Worm (Caenorhabditis elegans) whole organism, L2 larva: Measurements from ENCODE around the gene acr-14.

Source experiments
- C34F6.9 ChIP-seq: fragments of 150-350 bp; optimal IDR thresholded peaks from 2 replicates; lab custom pipeline; 2014; ENCODE audit warnings: missing biosample characterization, missing genetic modification characterization
- F13H6.1 ChIP-seq: sonication (generic microtip); optimal IDR thresholded peaks from 2 replicates; lab custom pipeline; 2016; ENCODE audit warnings: missing genetic modification characterization, missing compliant biosample characterization
- R02D3.7 ChIP-seq: fragments of 150-350 bp; optimal IDR thresholded peaks from 2 replicates; lab custom pipeline; 2014; ENCODE audit warnings: missing biosample characterization, missing genetic modification characterization
- Y55F3AM.14 ChIP-seq: fragments of 200-800 bp; sonication (Bioruptor generic); optimal IDR thresholded peaks from 2 replicates; lab custom pipeline; 2018; ENCODE audit warnings: mild to moderate bottlenecking, missing genetic modification characterization, missing compliant biosample characterization
- alr-1 ChIP-seq: fragments of 150-350 bp; optimal IDR thresholded peaks from 2 replicates; lab custom pipeline; 2014; ENCODE audit warnings: missing biosample characterization, missing genetic modification characterization
- ceh-16 ChIP-seq: fragments of 150-350 bp; optimal IDR thresholded peaks from 2 replicates; lab custom pipeline; 2014; ENCODE audit warnings: missing biosample characterization, missing genetic modification characterization
- ceh-82 ChIP-seq: fragments of 150-350 bp; optimal IDR thresholded peaks from 2 replicates; lab custom pipeline; 2014; ENCODE audit warnings: missing biosample characterization, missing genetic modification characterization
- crh-2 ChIP-seq: sonication (generic microtip); optimal IDR thresholded peaks from 2 replicates; lab custom pipeline; 2017; ENCODE audit warnings: missing biosample characterization, missing genetic modification characterization
- egl-27 ChIP-seq: sonication (generic microtip); optimal IDR thresholded peaks from 3 replicates; lab custom pipeline; 2017; ENCODE audit warnings: missing biosample characterization, missing genetic modification reagents, missing genetic modification characterization
- elt-1 ChIP-seq: fragments of 150-350 bp; optimal IDR thresholded peaks from 2 replicates; lab custom pipeline; 2014; ENCODE audit warnings: missing biosample characterization, missing genetic modification characterization
- elt-3 ChIP-seq: sonication (generic microtip); optimal IDR thresholded peaks from 2 replicates; lab custom pipeline; 2017; ENCODE audit warnings: missing biosample characterization, missing genetic modification characterization
- fos-1 ChIP-seq: fragments of 150-350 bp; optimal IDR thresholded peaks from 2 replicates; lab custom pipeline; 2014; ENCODE audit warnings: missing biosample characterization, missing genetic modification characterization
- gmeb-1 ChIP-seq: fragments of 150-350 bp; optimal IDR thresholded peaks from 2 replicates; lab custom pipeline; 2014; ENCODE audit warnings: missing biosample characterization, missing genetic modification characterization
- lin-11 ChIP-seq: fragments of 150-350 bp; sonication (generic microtip); optimal IDR thresholded peaks from 2 replicates; lab custom pipeline; 2014; ENCODE audit warnings: missing biosample characterization, missing genetic modification characterization, inconsistent platforms, mixed read lengths
- lin-13 ChIP-seq: fragments of 150-350 bp; optimal IDR thresholded peaks from 2 replicates; lab custom pipeline; 2014; ENCODE audit warnings: missing biosample characterization, missing genetic modification reagents, missing genetic modification characterization
- lin-39 ChIP-seq: fragments of 150-350 bp; optimal IDR thresholded peaks from 2 replicates; lab custom pipeline; 2014; ENCODE audit warnings: missing biosample characterization, missing genetic modification reagents, missing genetic modification characterization
- mab-5 ChIP-seq: fragments of 150-350 bp; optimal IDR thresholded peaks from 2 replicates; lab custom pipeline; 2014; ENCODE audit warnings: missing biosample characterization, missing genetic modification characterization
- mbf-1 ChIP-seq: sonication (generic microtip); optimal IDR thresholded peaks from 2 replicates; lab custom pipeline; 2017; ENCODE audit warnings: missing biosample characterization, missing genetic modification characterization
- mdl-1 ChIP-seq, 2 experiments: fragments of 150-350 bp in 1 of 2; sonication (generic microtip) in 1 of 2; optimal IDR thresholded peaks; 2 replicates each; lab custom pipeline; 2017; ENCODE audit warnings: missing biosample characterization in 2 of 2, missing genetic modification characterization in 2 of 2
- nhr-10 ChIP-seq: sonication (generic microtip); optimal IDR thresholded peaks from 2 replicates; lab custom pipeline; 2017; ENCODE audit warnings: missing biosample characterization, missing genetic modification characterization
- nhr-12 ChIP-seq: fragments of 150-350 bp; optimal IDR thresholded peaks from 2 replicates; lab custom pipeline; 2014; ENCODE audit warnings: missing biosample characterization, missing genetic modification characterization
- nhr-129 ChIP-seq: fragments of 150-350 bp; optimal IDR thresholded peaks from 2 replicates; lab custom pipeline; 2014; ENCODE audit warnings: missing biosample characterization, missing genetic modification characterization
- nhr-21 ChIP-seq: fragments of 150-350 bp; optimal IDR thresholded peaks from 2 replicates; lab custom pipeline; 2014; ENCODE audit warnings: missing biosample characterization, missing genetic modification characterization
- nhr-23 ChIP-seq: fragments of 150-350 bp; optimal IDR thresholded peaks from 2 replicates; lab custom pipeline; 2014; ENCODE audit warnings: missing biosample characterization, missing genetic modification reagents, missing genetic modification characterization
- nhr-237 ChIP-seq: fragments of 150-350 bp; optimal IDR thresholded peaks from 2 replicates; lab custom pipeline; 2014; ENCODE audit warnings: missing biosample characterization, missing genetic modification characterization
- nhr-25 ChIP-seq: fragments of 150-350 bp; sonication (generic microtip); optimal IDR thresholded peaks from 3 replicates; lab custom pipeline; 2014; ENCODE audit warnings: missing biosample characterization, missing genetic modification characterization
- nhr-77 ChIP-seq: fragments of 150-350 bp; optimal IDR thresholded peaks from 2 replicates; lab custom pipeline; 2014; ENCODE audit warnings: missing biosample characterization, missing genetic modification characterization
- peb-1 ChIP-seq: fragments of 150-350 bp; optimal IDR thresholded peaks from 2 replicates; lab custom pipeline; 2014; ENCODE audit warnings: missing biosample characterization, missing genetic modification characterization
- skn-1 ChIP-seq: sonication (generic microtip); optimal IDR thresholded peaks from 2 replicates; lab custom pipeline; 2017; ENCODE audit warnings: missing biosample characterization, missing genetic modification characterization
- sma-3 ChIP-seq: sonication (generic microtip); optimal IDR thresholded peaks from 2 replicates; lab custom pipeline; 2016; ENCODE audit warnings: missing genetic modification reagents, missing genetic modification characterization, missing compliant biosample characterization
- unc-55 ChIP-seq: fragments of 150-350 bp; sonication (generic microtip); optimal IDR thresholded peaks from 3 replicates; lab custom pipeline; 2014; ENCODE audit warnings: missing biosample characterization, missing genetic modification reagents, missing genetic modification characterization
- unc-62 ChIP-seq: fragments of 150-350 bp; optimal IDR thresholded peaks from 2 replicates; lab custom pipeline; 2014; ENCODE audit warnings: missing biosample characterization, missing genetic modification reagents, missing genetic modification characterization
- ztf-1 ChIP-seq: fragments of 200-800 bp; sonication (Bioruptor generic); conservative IDR thresholded peaks from 2 replicates; pipeline ENCODE4 v1.3.6; 2022; ENCODE audit warnings: missing genetic modification characterization, missing compliant biosample characterization

acr-14 gene

DNA sequence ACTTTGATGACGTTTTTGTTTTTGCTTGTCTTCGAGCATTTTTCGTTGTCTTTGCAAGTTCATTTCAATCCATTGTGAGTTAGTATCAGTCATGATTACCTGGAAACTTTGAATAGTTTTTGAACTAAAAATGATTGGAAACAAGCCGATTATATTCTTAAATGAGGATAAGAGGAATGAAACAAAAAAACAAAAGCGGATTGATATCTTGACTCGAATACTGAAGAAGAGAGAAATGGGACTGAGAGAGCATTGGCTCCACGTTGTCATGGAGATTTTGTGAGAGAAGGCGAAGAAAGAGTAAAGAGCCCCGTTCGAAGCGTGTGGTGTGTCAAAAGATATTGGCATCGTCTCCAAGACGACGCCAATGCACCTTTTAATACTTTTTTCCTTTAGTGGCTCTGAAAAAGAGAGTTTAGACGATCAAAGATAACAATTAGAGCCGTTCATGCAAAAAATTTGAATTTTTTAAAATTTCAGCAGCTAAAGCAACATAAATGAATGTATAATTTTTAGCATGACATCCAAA lies 20.1 kb downstream of the acr-14 start, which contains the start of the genes tub-1 and tmem-138:
tub-1 (minus strand) TSS at position 101 of the 529 bp plus-strand sequence.
tmem-138 (plus strand) TSS at position 479 of the 529 bp plus-strand sequence.
- TF ChIP-seq sma-3 (GFP tag; lab: Kevin White, UChicago) (no peak), elt-3 (tag; lab: Kevin White, UChicago) (no peak), egl-27 (tag; lab: Kevin White, UChicago) (no peak), nhr-21 (tag; lab: Kevin White, UChicago) (no peak), mab-5 (no peak), nhr-12 (tag; lab: Kevin White, UChicago) (no peak), nhr-77 (no peak), unc-62 (GFP tag; lab: Kevin White, UChicago) (no peak), nhr-237 (tag; lab: Kevin White, UChicago) (no peak), lin-13 (GFP tag; lab: Kevin White, UChicago) (no peak), ceh-82 (tag; lab: Kevin White, UChicago) (no peak), ztf-1 (GFP tag; lab: Robert Waterston, UW) (no peak), R02D3.7 (tag; lab: Kevin White, UChicago) (no peak), alr-1 (no peak)

ce11 chrII:8152711-8153325 lies 24.2 kb downstream of the acr-14 start:
- TF ChIP-seq nhr-77 = no peak
- TF ChIP-seq unc-55 (GFP tag; lab: Kevin White, UChicago) = no peak
- TF ChIP-seq F13H6.1 (tag; lab: Kevin White, UChicago) = no peak
- no peak for TF ChIP-seq elt-3 (tag; lab: Kevin White, UChicago)
- TF ChIP-seq sma-3 (GFP tag; lab: Kevin White, UChicago) = no peak
- no peak for TF ChIP-seq Y55F3AM.14 (GFP tag; lab: Kevin White, UChicago)
- no peak for TF ChIP-seq mbf-1
- TF ChIP-seq nhr-129 (tag; lab: Kevin White, UChicago) = no peak
- TF ChIP-seq skn-1 = no peak
- no peak for TF ChIP-seq nhr-25
- TF ChIP-seq crh-2 (tag; lab: Kevin White, UChicago) = no peak
- no peak for TF ChIP-seq unc-62 (GFP tag; lab: Kevin White, UChicago)
- TF ChIP-seq lin-11 (tag; lab: Kevin White, UChicago) = no peak
- TF ChIP-seq mdl-1 (tag; optimal IDR thresholded peaks at IDR 0.05; lab: Kevin White, UChicago) = no peak
- no peak for TF ChIP-seq ceh-82 (tag; lab: Kevin White, UChicago)

DNA sequence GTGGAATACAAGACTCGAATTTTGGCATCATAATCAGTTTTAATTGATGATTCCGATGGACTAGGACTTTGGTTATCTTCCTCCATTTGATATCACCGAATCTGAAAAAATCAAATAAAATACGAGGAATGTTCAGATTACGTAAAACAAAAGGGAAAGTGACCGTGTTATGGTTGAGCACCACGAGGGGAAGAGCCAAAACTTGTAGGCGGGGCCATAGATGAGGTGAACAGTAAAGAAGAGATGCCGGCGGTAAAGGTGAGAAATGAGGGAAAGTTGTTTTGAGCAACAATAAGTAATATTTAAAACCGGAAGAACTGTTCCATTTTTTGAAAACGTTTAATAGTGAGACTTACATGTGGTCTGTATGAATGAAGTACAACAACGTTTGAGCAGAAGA lies 27.1 kb downstream of the acr-14 start, which contains the start of gene F10B5.3:
F10B5.3 (minus strand) TSS at position 101 of the 400 bp plus-strand sequence.
- no peak for TF ChIP-seq fos-1 (tag; lab: Kevin White, UChicago)
- no peak for TF ChIP-seq nhr-129 (tag; lab: Kevin White, UChicago)
- TF ChIP-seq elt-1 (tag; lab: Kevin White, UChicago) = no peak
- TF ChIP-seq mbf-1 = no peak

ce11 chrII:8144543-8144942 lies 32.5 kb downstream of the acr-14 start, which contains the start of gene F10B5.2:
Gene F10B5.2, plus strand, starts transcription at chrII:8144762.
- no peak for TF ChIP-seq C34F6.9 (tag; lab: Kevin White, UChicago)
- TF ChIP-seq ceh-16 = no peak
- no peak for TF ChIP-seq peb-1 (tag; lab: Kevin White, UChicago)
- TF ChIP-seq ztf-1 (GFP tag; lab: Robert Waterston, UW) = no peak
- TF ChIP-seq nhr-23 (tag; lab: Kevin White, UChicago) = no peak
- no peak for TF ChIP-seq nhr-77
- no peak for TF ChIP-seq nhr-237 (tag; lab: Kevin White, UChicago)
- no peak for TF ChIP-seq mdl-1 (tag; optimal IDR thresholded peaks at IDR 0.05; lab: Kevin White, UChicago)
- no peak for TF ChIP-seq skn-1
- TF ChIP-seq sma-3 (GFP tag; lab: Kevin White, UChicago) = no peak
- TF ChIP-seq lin-39 = no peak
- TF ChIP-seq F13H6.1 (tag; lab: Kevin White, UChicago) = no peak
- no peak for TF ChIP-seq ceh-82 (tag; lab: Kevin White, UChicago)
- no peak for TF ChIP-seq nhr-10 (tag; lab: Kevin White, UChicago)
- no peak for TF ChIP-seq gmeb-1 (tag; lab: Kevin White, UChicago)
